Fruit fly (Drosophila melanogaster) whole organism: Measurements from ENCODE around the gene CG12985.

Experiments used
- CG8478 ChIP-seq: fragments of >200 bp; optimal IDR thresholded peaks from 2 replicates; lab custom pipeline; 2018; ENCODE audit warnings: inconsistent platforms
- Dll ChIP-seq: fragments of >200 bp; optimal IDR thresholded peaks from 2 replicates; lab custom pipeline; 2017
- pan ChIP-seq: fragments of >200 bp; optimal IDR thresholded peaks from 2 replicates; lab custom pipeline; 2017
- psq ChIP-seq: fragments of >200 bp; optimal IDR thresholded peaks from 2 replicates; lab custom pipeline; 2017

DNA sequence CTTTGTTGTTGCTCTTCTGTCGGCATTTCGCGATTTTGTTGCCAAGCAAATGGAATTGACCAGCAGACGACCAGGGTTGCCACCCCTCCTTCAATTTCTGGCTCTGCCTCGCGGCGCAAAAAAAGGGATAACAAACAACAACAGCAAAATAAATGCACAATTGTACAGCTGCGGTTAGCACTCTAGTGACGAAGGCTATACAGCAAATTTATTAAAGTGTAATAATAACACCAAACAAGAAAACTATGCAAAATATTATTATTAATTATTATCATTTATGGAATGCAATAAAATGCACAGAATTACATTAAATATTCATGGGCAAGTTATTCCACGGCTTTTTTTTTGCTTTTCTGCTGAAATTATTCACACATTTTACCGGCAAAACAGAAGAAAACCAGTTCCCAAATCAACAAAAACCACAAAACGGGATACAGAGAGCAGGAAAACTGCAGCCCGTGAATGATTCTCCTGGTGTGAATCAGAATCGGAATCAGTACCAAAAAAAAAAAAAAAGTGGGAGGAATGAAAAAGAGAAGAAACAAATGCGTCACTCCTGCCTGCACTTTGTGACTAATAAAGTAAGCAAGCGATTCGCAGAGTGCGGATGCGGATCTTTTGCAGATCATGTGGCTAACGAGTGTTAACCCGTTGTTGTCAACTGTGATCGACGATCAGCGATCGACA, 4.2 kb upstream of the CG12985 start:
- TF ChIP-seq pan (no peak), psq (lab: Kevin White, UChicago) (no peak), CG8478 (lab: Kevin White, UChicago) (no peak), Dll (lab: Kevin White, UChicago) (no peak)
